Fruit fly (Drosophila melanogaster): ENCODE data around the gene strat.

Gene strat

dm6 chr2L:8276287-8276686 lies 43.8 kb upstream of the strat start (continued):
- TF ChIP-seq crc (GFP tag; optimal IDR thresholded peaks at IDR 0.05) (no peak), CG1024 (GFP tag; IDR thresholded peaks at IDR 0.05) (no peak), ERR (GFP tag; optimal IDR thresholded peaks at IDR 0.05) (no peak), row (GFP tag; IDR thresholded peaks at IDR 0.05) (no peak), PHDP (tag; optimal IDR thresholded peaks at IDR 0.05) (no peak), otp (GFP tag; IDR thresholded peaks at IDR 0.05) (0 out of 3 replicates have a peak, but pooled peaks have one; percentile 36), CG43689 (GFP tag; IDR thresholded peaks at IDR 0.05) (no peak), CG8388 (GFP tag; optimal IDR thresholded peaks at IDR 0.05) (no peak), lov (optimal IDR thresholded peaks at IDR 0.05) (no peak), lov (GFP tag; IDR thresholded peaks at IDR 0.05) (no peak), pho (GFP tag; optimal IDR thresholded peaks at IDR 0.05) (no peak), CG32772 (GFP tag; IDR thresholded peaks at IDR 0.05) (no peak), CG18011 (GFP tag; optimal IDR thresholded peaks at IDR 0.05) (no peak), kni (GFP tag; optimal IDR thresholded peaks at IDR 0.05) (peak; percentile 72), Nf-YB (GFP tag; optimal IDR thresholded peaks at IDR 0.05) (peak; percentile 11), HmgD (GFP tag; optimal IDR thresholded peaks at IDR 0.05) (no peak), tin (GFP tag; optimal IDR thresholded peaks at IDR 0.05) (no peak), CG10431 (GFP tag; optimal IDR thresholded peaks at IDR 0.05) (no peak), CG32532 (GFP tag; IDR thresholded peaks at IDR 0.05) (no peak), Hr3 (GFP tag; optimal IDR thresholded peaks at IDR 0.05) (no peak), CG1233 (GFP tag; optimal IDR thresholded peaks at IDR 0.05) (peak; percentile 45), CG33213 (GFP tag; optimal IDR thresholded peaks at IDR 0.05) (no peak), dmrt99B (tag; optimal IDR thresholded peaks at IDR 0.05) (no peak), CG9932 (GFP tag; IDR thresholded peaks at IDR 0.05) (no peak), CG13424 (tag; optimal IDR thresholded peaks at IDR 0.05) (no peak), NFAT (GFP tag; IDR thresholded peaks at IDR 0.05) (no peak), CG1603 (tag; optimal IDR thresholded peaks at IDR 0.05) (peak; percentile 37), pros (GFP tag; optimal IDR thresholded peaks at IDR 0.05) (peak; percentile 27), Myb (GFP tag; optimal IDR thresholded peaks at IDR 0.05) (no peak), CG6272 (GFP tag; IDR thresholded peaks at IDR 0.05) (no peak), Hr78 (GFP tag; optimal IDR thresholded peaks at IDR 0.05) (no peak), MESR4 (GFP tag; optimal IDR thresholded peaks at IDR 0.05) (no peak), fd64A (GFP tag; optimal IDR thresholded peaks at IDR 0.05) (no peak), bbx (GFP tag; IDR thresholded peaks at IDR 0.05; ENCODE audit: partially characterized antibody) (no peak), CG5245 (GFP tag; optimal IDR thresholded peaks at IDR 0.05) (no peak), Sin3A (optimal IDR thresholded peaks at IDR 0.05) (no peak), Lim3 (GFP tag; IDR thresholded peaks at IDR 0.05) (no peak), CG12299 (tag; optimal IDR thresholded peaks at IDR 0.05) (no peak), CG7745 (tag; optimal IDR thresholded peaks at IDR 0.05) (peak; percentile 80), Rfx (GFP tag; IDR thresholded peaks at IDR 0.05) (no peak), TFAM (GFP tag; optimal IDR thresholded peaks at IDR 0.05) (no peak), zen (tag; optimal IDR thresholded peaks at IDR 0.05) (peak; percentile 97), CG9609 (GFP tag; optimal IDR thresholded peaks at IDR 0.05) (no peak), ssp (GFP tag; IDR thresholded peaks at IDR 0.05) (no peak), CG6813 (GFP tag; optimal IDR thresholded peaks at IDR 0.05) (peak; percentile 35), ttk (GFP tag; IDR thresholded peaks at IDR 0.05) (no peak), CG9876 (GFP tag; optimal IDR thresholded peaks at IDR 0.05) (no peak), Hmx (GFP tag; optimal IDR thresholded peaks at IDR 0.05) (no peak), Rx (GFP tag; IDR thresholded peaks at IDR 0.05) (no peak), CG3281 (GFP tag; optimal IDR thresholded peaks at IDR 0.05) (no peak), Mad (GFP tag; optimal IDR thresholded peaks at IDR 0.05) (no peak), CG4282 (GFP tag; optimal IDR thresholded peaks at IDR 0.05) (no peak), inv (GFP tag; IDR thresholded peaks at IDR 0.05; ENCODE audit: partially characterized antibody) (no peak)

Data from whole organism, embryonic.